Worm (Caenorhabditis elegans): ENCODE data around the gene F02C9.2.
"Not testable (repeated sequence)": the region's sequence is repeated elsewhere in the genome, so short reads cannot be mapped to it uniquely, and the experiment has no call there.

Gene F02C9.2

ce11 chrV:3100527-3100926 is 33.0 kb upstream of the F02C9.2 start:
- no peak for TF ChIP-seq unc-55 (GFP tag; optimal IDR thresholded peaks at IDR 0.05)
- no peak for TF ChIP-seq elt-3 (tag; optimal IDR thresholded peaks at IDR 0.05)
- no peak for TF ChIP-seq R02D3.7 (tag; optimal IDR thresholded peaks at IDR 0.05)
- no peak for TF ChIP-seq ztf-4 (tag; optimal IDR thresholded peaks at IDR 0.05)
- no peak for TF ChIP-seq elt-1 (tag; optimal IDR thresholded peaks at IDR 0.05)
- TF ChIP-seq ztf-11 (tag; optimal IDR thresholded peaks at IDR 0.05) = no peak
- no peak for TF ChIP-seq skn-1 (tag; optimal IDR thresholded peaks at IDR 0.05)
- no peak for TF ChIP-seq mab-5 (tag; optimal IDR thresholded peaks at IDR 0.05)
- TF ChIP-seq crh-2 (tag; optimal IDR thresholded peaks at IDR 0.05) = no peak
- TF ChIP-seq sma-3 (GFP tag; optimal IDR thresholded peaks at IDR 0.05) = no peak
- no peak for TF ChIP-seq dmd-4 (tag; optimal IDR thresholded peaks at IDR 0.05)
- no peak for TF ChIP-seq unc-62 (GFP tag; optimal IDR thresholded peaks at IDR 0.05)
- no peak for TF ChIP-seq zag-1 (tag; optimal IDR thresholded peaks at IDR 0.05)
- TF ChIP-seq nhr-11 (tag; optimal IDR thresholded peaks at IDR 0.05) = no peak
- TF ChIP-seq nhr-10 (tag; optimal IDR thresholded peaks at IDR 0.05) = no peak
- TF ChIP-seq fos-1 (tag; optimal IDR thresholded peaks at IDR 0.05) = no peak
- TF ChIP-seq mdl-1 (tag; optimal IDR thresholded peaks at IDR 0.05) = no peak

- not testable (repeated sequence) for TF ChIP-seq nhr-77, ztf-4, peb-1 (tag; optimal IDR thresholded peaks at IDR 0.05)
Measured at ce11 chrV:3102049-3102448, 31.5 kb upstream of the F02C9.2 start, which contains the start of gene Y73C8C.4. Gene Y73C8C.4 (minus strand): TSS chrV:3102149.

- TF ChIP-seq ztf-1 (GFP tag; conservative IDR thresholded peaks at IDR 0.05) (no peak), ztf-11 (tag; optimal IDR thresholded peaks at IDR 0.05) (no peak), elt-3 (tag; optimal IDR thresholded peaks at IDR 0.05) (no peak), nhr-21 (tag; optimal IDR thresholded peaks at IDR 0.05) (no peak), elt-1 (tag; optimal IDR thresholded peaks at IDR 0.05) (no peak), sma-9 (GFP tag; optimal IDR thresholded peaks at IDR 0.05) (no peak), sma-9 (tag; optimal IDR thresholded peaks at IDR 0.05) (no peak), R02D3.7 (tag; optimal IDR thresholded peaks at IDR 0.05) (no peak), blmp-1 (tag; optimal IDR thresholded peaks at IDR 0.05; ENCODE audit: insufficient read depth) (no peak), mab-5 (tag; optimal IDR thresholded peaks at IDR 0.05) (no peak)
Measured at ce11 chrV:3104134-3104533, 29.4 kb upstream of the F02C9.2 start, which contains the start of gene str-66. Gene str-66 (minus strand): TSS chrV:3104234.

- TF ChIP-seq nhr-10 (tag; optimal IDR thresholded peaks at IDR 0.05) = no peak
- TF ChIP-seq sma-3 (GFP tag; optimal IDR thresholded peaks at IDR 0.05) = no peak
- TF ChIP-seq nhr-23 (tag; optimal IDR thresholded peaks at IDR 0.05) = no peak
Measured at ce11 chrV:3105810-3106209, 27.7 kb upstream of the F02C9.2 start, which contains the start of gene str-69. Gene str-69 (minus strand): TSS chrV:3105910.

- TF ChIP-seq egl-27 (tag; optimal IDR thresholded peaks at IDR 0.05) (no peak), aly-2 (tag; optimal IDR thresholded peaks at IDR 0.05) (no peak), F13H6.1 (tag; optimal IDR thresholded peaks at IDR 0.05) (no peak), ZK546.5 (tag; optimal IDR thresholded peaks at IDR 0.05) (no peak), lin-39 (tag; optimal IDR thresholded peaks at IDR 0.05) (no peak), ama-1 (optimal IDR thresholded peaks at IDR 0.05) (no peak), ceh-82 (tag; optimal IDR thresholded peaks at IDR 0.05) (no peak), mbf-1 (tag; optimal IDR thresholded peaks at IDR 0.05) (no peak), nhr-11 (tag; optimal IDR thresholded peaks at IDR 0.05) (no peak), gmeb-1 (tag; optimal IDR thresholded peaks at IDR 0.05) (no peak), nhr-77 (tag; optimal IDR thresholded peaks at IDR 0.05) (no peak), nhr-25 (tag; optimal IDR thresholded peaks at IDR 0.05) (no peak), unc-55 (GFP tag; optimal IDR thresholded peaks at IDR 0.05) (no peak), mdl-1 (tag; optimal IDR thresholded peaks at IDR 0.05) (no peak)
Measured at ce11 chrV:3106785-3107184, 26.7 kb upstream of the F02C9.2 start.

ce11 chrV:3107450-3107849 is 26.1 kb upstream of the F02C9.2 start, which contains the start of gene str-68:
Gene str-68 (minus strand): TSS chrV:3107550.
- TF ChIP-seq mdl-1 (tag; optimal IDR thresholded peaks at IDR 0.05) (no peak), mbf-1 (tag; optimal IDR thresholded peaks at IDR 0.05) (no peak), lsy-2 (tag; optimal IDR thresholded peaks at IDR 0.05) (no peak), ztf-4 (tag; optimal IDR thresholded peaks at IDR 0.05) (no peak), skn-1 (tag; optimal IDR thresholded peaks at IDR 0.05) (no peak), elt-1 (tag; optimal IDR thresholded peaks at IDR 0.05) (no peak), zag-1 (tag; optimal IDR thresholded peaks at IDR 0.05) (no peak), dmd-4 (tag; optimal IDR thresholded peaks at IDR 0.05) (no peak), Y55F3AM.14 (GFP tag; optimal IDR thresholded peaks at IDR 0.05) (no peak), nhr-21 (tag; optimal IDR thresholded peaks at IDR 0.05) (no peak), lin-39 (tag; optimal IDR thresholded peaks at IDR 0.05) (no peak), sma-3 (GFP tag; optimal IDR thresholded peaks at IDR 0.05) (no peak), elt-3 (tag; optimal IDR thresholded peaks at IDR 0.05) (no peak), nhr-6 (tag; optimal IDR thresholded peaks at IDR 0.05) (no peak), sma-9 (GFP tag; optimal IDR thresholded peaks at IDR 0.05) (no peak), sma-9 (tag; optimal IDR thresholded peaks at IDR 0.05) (no peak), nhr-237 (tag; optimal IDR thresholded peaks at IDR 0.05) (no peak), aly-2 (tag; optimal IDR thresholded peaks at IDR 0.05) (no peak), fos-1 (tag; optimal IDR thresholded peaks at IDR 0.05) (no peak), ztf-11 (tag; optimal IDR thresholded peaks at IDR 0.05) (no peak)

All from whole organism, L2 larva.